Worm (Caenorhabditis elegans) whole organism, early embryonic: Measurements from ENCODE around the gene hsp-17.

Experiments used
- B0310.2 ChIP-seq: sonication (generic microtip); optimal IDR thresholded peaks from 2 replicates; lab custom pipeline; 2016; ENCODE audit warnings: mild to moderate bottlenecking, missing genetic modification characterization, missing compliant biosample characterization
- F13C5.2 ChIP-seq: sonication (generic microtip); optimal IDR thresholded peaks from 2 replicates; lab custom pipeline; 2017; ENCODE audit warnings: mild to moderate bottlenecking, missing genetic modification characterization, inconsistent platforms, missing compliant biosample characterization
- aly-1 ChIP-seq: sonication (generic microtip); optimal IDR thresholded peaks from 2 replicates; lab custom pipeline; 2016; ENCODE audit warnings: missing genetic modification characterization, missing compliant biosample characterization
- ama-1 ChIP-seq: fragments of 150-350 bp; optimal IDR thresholded peaks from 2 replicates; lab custom pipeline; 2014
- ceh-13 ChIP-seq: fragments of 200-800 bp; sonication (Bioruptor generic); optimal IDR thresholded peaks from 2 replicates; lab custom pipeline; 2018; ENCODE audit warnings: mild to moderate bottlenecking, missing genetic modification characterization, missing compliant biosample characterization
- ceh-36 ChIP-seq: sonication (generic microtip); optimal IDR thresholded peaks from 2 replicates; lab custom pipeline; 2016; ENCODE audit warnings: missing genetic modification characterization, inconsistent platforms, missing compliant biosample characterization
- ets-7 ChIP-seq: sonication (generic microtip); optimal IDR thresholded peaks from 2 replicates; lab custom pipeline; 2016; ENCODE audit warnings: missing genotype, missing genetic modification characterization, missing compliant biosample characterization
- flt-1 ChIP-seq: fragments of 200-800 bp; sonication (Bioruptor generic); IDR thresholded peaks from 2 replicates; pipeline ENCODE4 v1.3.6; 2022; ENCODE audit warnings: missing genetic modification characterization, missing compliant biosample characterization
- hmbx-1 ChIP-seq: sonication (generic microtip); optimal IDR thresholded peaks from 2 replicates; lab custom pipeline; 2016; ENCODE audit warnings: mild to moderate bottlenecking, missing genetic modification characterization, missing compliant biosample characterization
- hmg-4 ChIP-seq: fragments of 200-800 bp; sonication (Bioruptor generic); optimal IDR thresholded peaks from 2 replicates; lab custom pipeline; 2018; ENCODE audit warnings: mild to moderate bottlenecking, missing genetic modification characterization, missing compliant biosample characterization
- hnd-1 ChIP-seq: sonication (generic microtip); optimal IDR thresholded peaks from 2 replicates; lab custom pipeline; 2016; ENCODE audit warnings: missing genetic modification characterization, missing compliant biosample characterization
- pes-1 ChIP-seq: fragments of 200-800 bp; sonication (Bioruptor generic); IDR thresholded peaks from 2 replicates; pipeline ENCODE4 v1.3.6; 2022; ENCODE audit warnings: missing genetic modification reagents, missing genetic modification characterization, missing compliant biosample characterization
- scrt-1 ChIP-seq: fragments of 200-800 bp; sonication (Bioruptor generic); IDR thresholded peaks from 2 replicates; pipeline ENCODE4 v1.3.6; 2022; ENCODE audit warnings: missing genetic modification characterization, missing compliant biosample characterization
- sea-1 ChIP-seq: fragments of 200-800 bp; sonication (Bioruptor generic); conservative IDR thresholded peaks from 2 replicates; pipeline ENCODE4 v1.3.6; 2022; ENCODE audit warnings: missing genetic modification characterization, missing compliant biosample characterization
- tbx-11 ChIP-seq: fragments of 200-800 bp; sonication (Bioruptor generic); IDR thresholded peaks from 2 replicates; pipeline ENCODE4 v1.3.6; 2022; ENCODE audit warnings: missing genetic modification characterization, missing compliant biosample characterization
- tbx-37 ChIP-seq: fragments of 200-800 bp; sonication (Bioruptor generic); conservative IDR thresholded peaks from 2 replicates; pipeline ENCODE4 v1.3.6; 2022; ENCODE audit warnings: missing genetic modification reagents, missing genetic modification characterization, missing compliant biosample characterization
- tra-4 ChIP-seq: sonication (generic microtip); optimal IDR thresholded peaks from 2 replicates; lab custom pipeline; 2017; ENCODE audit warnings: missing genetic modification characterization, missing compliant biosample characterization

The hsp-17 gene

ce11 chrV:8426210-8426609 is 40.5 kb upstream of the hsp-17 start:
- TF ChIP-seq hnd-1 (no peak), ets-7 (no peak), tra-4 (tag; lab: Kevin White, UChicago) (no peak), hmg-4 (GFP tag; lab: Kevin White, UChicago) (no peak), B0310.2 (tag; lab: Kevin White, UChicago) (no peak), sea-1 (GFP tag; lab: Robert Waterston, UW) (no peak), tbx-37 (GFP tag; lab: Robert Waterston, UW) (no peak), hmbx-1 (tag; lab: Kevin White, UChicago) (no peak), flt-1 (GFP tag; lab: Robert Waterston, UW) (no peak), F13C5.2 (tag; lab: Kevin White, UChicago) (no peak), aly-1 (tag; lab: Kevin White, UChicago) (no peak), ceh-36 (no peak), pes-1 (GFP tag; lab: Robert Waterston, UW) (no peak), scrt-1 (GFP tag; lab: Robert Waterston, UW) (no peak), ama-1 (no peak), tbx-11 (no peak), ceh-13 (GFP tag; lab: Kevin White, UChicago) (no peak)

- no peak for TF ChIP-seq tra-4 (tag; lab: Kevin White, UChicago)
- TF ChIP-seq scrt-1 (GFP tag; lab: Robert Waterston, UW): no peak
Observed at ce11 chrV:8424840-8425814, 39.4 kb upstream of the hsp-17 start.

- no peak for TF ChIP-seq pes-1 (GFP tag; lab: Robert Waterston, UW)
- no peak for TF ChIP-seq tra-4 (tag; lab: Kevin White, UChicago)
- TF ChIP-seq hmg-4 (GFP tag; lab: Kevin White, UChicago): no peak
- TF ChIP-seq ets-7: no peak
- TF ChIP-seq B0310.2 (tag; lab: Kevin White, UChicago): no peak
- TF ChIP-seq sea-1 (GFP tag; lab: Robert Waterston, UW): no peak
- TF ChIP-seq aly-1 (tag; lab: Kevin White, UChicago): no peak
- TF ChIP-seq flt-1 (GFP tag; lab: Robert Waterston, UW): no peak
- TF ChIP-seq tbx-37 (GFP tag; lab: Robert Waterston, UW): no peak
- no peak for TF ChIP-seq hmbx-1 (tag; lab: Kevin White, UChicago)
- no peak for TF ChIP-seq tbx-11
- TF ChIP-seq ceh-36: no peak
- TF ChIP-seq hnd-1: no peak
- TF ChIP-seq ama-1: no peak
- no peak for TF ChIP-seq F13C5.2 (tag; lab: Kevin White, UChicago)
Observed at ce11 chrV:8417271-8417670, 31.5 kb upstream of the hsp-17 start.

- no peak for TF ChIP-seq ceh-36
- TF ChIP-seq ama-1: no peak
- no peak for TF ChIP-seq ets-7
- no peak for TF ChIP-seq hmg-4 (GFP tag; lab: Kevin White, UChicago)
- no peak for TF ChIP-seq ceh-13 (GFP tag; lab: Kevin White, UChicago)
- no peak for TF ChIP-seq B0310.2 (tag; lab: Kevin White, UChicago)
- TF ChIP-seq scrt-1 (GFP tag; lab: Robert Waterston, UW): no peak
- TF ChIP-seq hmbx-1 (tag; lab: Kevin White, UChicago): no peak
- TF ChIP-seq tbx-37 (GFP tag; lab: Robert Waterston, UW): no peak
- no peak for TF ChIP-seq sea-1 (GFP tag; lab: Robert Waterston, UW)
Observed at ce11 chrV:8415113-8415530, 29.4 kb upstream of the hsp-17 start.

ce11 chrV:8414036-8414728 is 28.5 kb upstream of the hsp-17 start, which contains the start of gene pos-1:
Gene pos-1, plus strand, starts transcription at chrV:8414086.
- TF ChIP-seq sea-1 (GFP tag; lab: Robert Waterston, UW) (no peak), ets-7 (no peak), flt-1 (GFP tag; lab: Robert Waterston, UW) (no peak), tbx-37 (GFP tag; lab: Robert Waterston, UW) (no peak), ceh-13 (GFP tag; lab: Kevin White, UChicago) (no peak), hmg-4 (GFP tag; lab: Kevin White, UChicago) (no peak), scrt-1 (GFP tag; lab: Robert Waterston, UW) (no peak), tra-4 (tag; lab: Kevin White, UChicago) (no peak), pes-1 (GFP tag; lab: Robert Waterston, UW) (no peak), aly-1 (tag; lab: Kevin White, UChicago) (no peak), tbx-11 (no peak), ama-1 (no peak)

ce11 chrV:8413432-8414021 is 27.8 kb upstream of the hsp-17 start, which contains the start of gene vha-18:
Gene vha-18, minus strand, starts transcription at chrV:8413482.
- TF ChIP-seq flt-1 (GFP tag; lab: Robert Waterston, UW): no peak
- TF ChIP-seq tra-4 (tag; lab: Kevin White, UChicago): no peak
- TF ChIP-seq ama-1: no peak

ce11 chrV:8410406-8410805 is 24.7 kb upstream of the hsp-17 start, which contains the start of gene F52E1.2:
Gene F52E1.2, plus strand, starts transcription at chrV:8410595.
- no peak for TF ChIP-seq ama-1
- TF ChIP-seq ets-7: no peak
- TF ChIP-seq scrt-1 (GFP tag; lab: Robert Waterston, UW): no peak
- TF ChIP-seq ceh-13 (GFP tag; lab: Kevin White, UChicago): no peak
- TF ChIP-seq F13C5.2 (tag; lab: Kevin White, UChicago): no peak
- TF ChIP-seq tbx-11: no peak
- TF ChIP-seq flt-1 (GFP tag; lab: Robert Waterston, UW): no peak
- no peak for TF ChIP-seq ceh-36
- no peak for TF ChIP-seq B0310.2 (tag; lab: Kevin White, UChicago)
- no peak for TF ChIP-seq tbx-37 (GFP tag; lab: Robert Waterston, UW)
- no peak for TF ChIP-seq hmg-4 (GFP tag; lab: Kevin White, UChicago)
